Worm (Caenorhabditis elegans): ENCODE data around the gene F38H4.5.

Gene F38H4.5

ce11 chrIV:11833456-11833855 lies 18.5 kb upstream of the F38H4.5 start, which contains the start of gene M117.4 (continued):
- TF ChIP-seq duxl-1 (tag; optimal IDR thresholded peaks at IDR 0.05; ENCODE audit: poor library complexity) (no peak), daf-8 (GFP tag; IDR thresholded peaks at IDR 0.05) (no peak), egl-27 (tag; optimal IDR thresholded peaks at IDR 0.05) (no peak), ces-1 (GFP tag; optimal IDR thresholded peaks at IDR 0.05) (no peak)

- no peak for TF ChIP-seq F44E2.7 (GFP tag; IDR thresholded peaks at IDR 0.05)
- TF ChIP-seq attf-4 (tag; optimal IDR thresholded peaks at IDR 0.05) = no peak
- TF ChIP-seq dmd-8 (GFP tag; IDR thresholded peaks at IDR 0.05) = no peak
Measured at ce11 chrIV:11838657-11839056, 13.3 kb upstream of the F38H4.5 start, which contains the start of gene fbxb-3. Gene fbxb-3 (plus strand): TSS chrIV:11838957.

DNA sequence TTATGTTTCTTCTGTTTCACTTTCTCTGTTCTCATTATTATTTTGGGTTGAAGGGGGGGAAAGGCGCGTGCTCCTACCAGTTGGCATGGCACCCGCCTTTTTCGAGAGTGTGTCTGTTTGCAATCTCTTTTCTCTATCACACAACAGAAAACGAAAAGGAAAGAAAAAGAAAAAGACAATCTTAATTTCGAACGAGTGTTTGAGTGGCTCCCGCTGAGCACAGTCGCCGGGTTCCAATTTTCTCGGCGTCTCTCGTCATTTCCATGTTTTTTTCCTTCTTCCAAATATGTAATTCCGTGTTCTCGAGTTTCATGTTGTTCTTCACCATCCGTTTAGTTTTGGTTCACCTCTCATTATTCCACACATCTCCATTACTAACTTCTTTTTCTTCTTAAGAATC lies 9.9 kb upstream of the F38H4.5 start, which contains the start of gene F38H4.3:
Gene F38H4.3, plus strand, starts transcription at position 301 of the 400 bp plus-strand sequence.
- TF ChIP-seq nhr-76 (tag; optimal IDR thresholded peaks at IDR 0.05) = no peak
- no peak for TF ChIP-seq D1046.2 (GFP tag; IDR thresholded peaks at IDR 0.05)
- no peak for TF ChIP-seq jun-1 (tag; optimal IDR thresholded peaks at IDR 0.05)

ce11 chrIV:11847771-11848312 lies 4.1 kb upstream of the F38H4.5 start, which contains the start of the genes F38H4.6 and F38H4.4:
Gene F38H4.6 (minus strand): TSS chrIV:11847871.
Gene F38H4.4 (plus strand): TSS chrIV:11848262.
- TF ChIP-seq madf-9 (GFP tag; conservative IDR thresholded peaks at IDR 0.05) (no peak), Y48G9A.11 (GFP tag; IDR thresholded peaks at IDR 0.05) (no peak), nhr-77 (tag; optimal IDR thresholded peaks at IDR 0.05) (no peak), mep-1 (tag; optimal IDR thresholded peaks at IDR 0.05) (no peak), hmg-1.1 (GFP tag; IDR thresholded peaks at IDR 0.05) (no peak)

DNA sequence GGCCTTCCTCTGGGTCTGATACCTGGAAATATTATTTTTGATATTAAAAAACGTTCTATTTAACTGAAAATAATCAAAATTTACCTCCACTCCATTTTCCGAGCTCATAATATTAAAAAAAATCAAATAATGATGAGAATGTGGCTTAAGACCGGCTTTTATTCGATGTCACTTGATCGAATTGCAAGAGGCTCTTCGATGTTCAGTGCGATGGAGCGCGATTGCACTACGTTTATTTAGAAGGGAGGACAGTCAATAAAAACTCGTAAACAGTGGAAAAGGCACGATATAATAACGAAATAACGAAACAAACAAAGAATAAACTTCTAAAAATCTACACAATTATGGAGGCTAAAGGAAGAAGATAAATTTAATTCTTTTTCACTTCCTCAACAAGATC lies 2.8 kb downstream of the F38H4.5 start, which contains the start of gene tag-30:
Gene tag-30, minus strand, starts transcription at position 383 of the 400 bp plus-strand sequence.
- peak; percentile 61 for TF ChIP-seq mep-1 (tag; optimal IDR thresholded peaks at IDR 0.05)
- 0 out of 2 replicates have a peak, but pooled peaks have one; percentile 43 for TF ChIP-seq hmg-1.1 (GFP tag; IDR thresholded peaks at IDR 0.05)
- no peak for TF ChIP-seq ces-1 (GFP tag; optimal IDR thresholded peaks at IDR 0.05)
- peak; percentile 15; the same call in 1 of the 2 replicates for TF ChIP-seq pha-4 (GFP tag; IDR thresholded peaks at IDR 0.05)
- peak; percentile 91 for TF ChIP-seq pha-4 (tag; optimal IDR thresholded peaks at IDR 0.05)
- TF ChIP-seq madf-5 (GFP tag; IDR thresholded peaks at IDR 0.05) = no peak
- TF ChIP-seq snpc-4 (tag; optimal IDR thresholded peaks at IDR 0.05) = no peak
- TF ChIP-seq fos-1 (tag; optimal IDR thresholded peaks at IDR 0.05) = no peak
- TF ChIP-seq dve-1 (tag; optimal IDR thresholded peaks at IDR 0.05; ENCODE audit: insufficient read depth) = peak; percentile 75
- no peak for TF ChIP-seq Y48G9A.11 (GFP tag; IDR thresholded peaks at IDR 0.05)
- peak; percentile 22 for TF ChIP-seq rbr-2 (tag; optimal IDR thresholded peaks at IDR 0.05)
- no peak for TF ChIP-seq gei-8 (GFP tag; optimal IDR thresholded peaks at IDR 0.05)
- TF ChIP-seq lsy-2 (tag; optimal IDR thresholded peaks at IDR 0.05) = peak in 1 of 2 experiments; percentile 74
- TF ChIP-seq dpl-1 (GFP tag; optimal IDR thresholded peaks at IDR 0.05) = peak; percentile 62
- peak; percentile 3 for TF ChIP-seq ama-1 (optimal IDR thresholded peaks at IDR 0.05)
- no peak for TF ChIP-seq daf-19 (GFP tag; conservative IDR thresholded peaks at IDR 0.05)
- no peak for TF ChIP-seq T20F7.1 (GFP tag; optimal IDR thresholded peaks at IDR 0.05)
- no peak for TF ChIP-seq unc-39 (tag; optimal IDR thresholded peaks at IDR 0.05)
- no peak for TF ChIP-seq saeg-2 (GFP tag; IDR thresholded peaks at IDR 0.05)
- peak; percentile 93 for TF ChIP-seq lin-38 (GFP tag; IDR thresholded peaks at IDR 0.05)
- no peak for TF ChIP-seq spr-1 (tag; optimal IDR thresholded peaks at IDR 0.05)
- TF ChIP-seq duxl-1 (tag; optimal IDR thresholded peaks at IDR 0.05; ENCODE audit: poor library complexity) = no peak
- no peak for TF ChIP-seq spr-3 (GFP tag; optimal IDR thresholded peaks at IDR 0.05)
- TF ChIP-seq lin-13 (GFP tag; optimal IDR thresholded peaks at IDR 0.05) = no peak
- TF ChIP-seq daf-16 (GFP tag; optimal IDR thresholded peaks at IDR 0.05) = no peak
- TF ChIP-seq daf-16 (tag; optimal IDR thresholded peaks at IDR 0.05) = peak; percentile 79
- TF ChIP-seq F10B5.3 (tag; optimal IDR thresholded peaks at IDR 0.05) = no peak
- TF ChIP-seq Y75B8A.6 (GFP tag; IDR thresholded peaks at IDR 0.05) = no peak
- no peak for TF ChIP-seq php-3 (GFP tag; IDR thresholded peaks at IDR 0.05)
- TF ChIP-seq hlh-30 (tag; optimal IDR thresholded peaks at IDR 0.05; ENCODE audit: insufficient read depth) = peak; percentile 88
- no peak for TF ChIP-seq unc-130 (GFP tag; optimal IDR thresholded peaks at IDR 0.05)
- TF ChIP-seq mes-2 (tag; optimal IDR thresholded peaks at IDR 0.05; ENCODE audit: poor library complexity, severe bottlenecking) = peak; percentile 60
- peak; percentile 46 for TF ChIP-seq nhr-77 (tag; optimal IDR thresholded peaks at IDR 0.05)
- TF ChIP-seq nhr-11 (tag; optimal IDR thresholded peaks at IDR 0.05) = peak; percentile 39

Data from whole organism, L4 larva.